Worm (Caenorhabditis elegans): ENCODE data around the gene Y102A11A.9.

Y102A11A.9 gene

ce11 chrX:2012491-2013201 lies at the start of gene Y102A11A.9:
TSS of gene Y102A11A.9 (plus strand) at chrX:2013151.
- no peak for TF ChIP-seq mml-1 (tag; optimal IDR thresholded peaks at IDR 0.05)
- TF ChIP-seq mdl-1 (tag; optimal IDR thresholded peaks at IDR 0.05) = no peak
- TF ChIP-seq daf-12 (tag; optimal IDR thresholded peaks at IDR 0.05) = no peak
- no peak for TF ChIP-seq ama-1 (optimal IDR thresholded peaks at IDR 0.05)

ce11 chrX:1964411-1964810 lies 48.5 kb upstream of the Y102A11A.9 start:
- TF ChIP-seq elt-3 (tag; optimal IDR thresholded peaks at IDR 0.05) = no peak
- no peak for TF ChIP-seq ceh-82 (tag; optimal IDR thresholded peaks at IDR 0.05)
- TF ChIP-seq nhr-28 (tag; optimal IDR thresholded peaks at IDR 0.05) = no peak
- no peak for TF ChIP-seq mml-1 (tag; optimal IDR thresholded peaks at IDR 0.05)
- TF ChIP-seq aly-2 (tag; optimal IDR thresholded peaks at IDR 0.05) = no peak
- no peak for TF ChIP-seq lin-15B (tag; optimal IDR thresholded peaks at IDR 0.05)
- TF ChIP-seq ceh-16 (tag; optimal IDR thresholded peaks at IDR 0.05) = no peak
- TF ChIP-seq nfya-1 (tag; optimal IDR thresholded peaks at IDR 0.05; ENCODE audit: insufficient read depth) = no peak
- TF ChIP-seq elt-2 (tag; optimal IDR thresholded peaks at IDR 0.05) = no peak
- no peak for TF ChIP-seq nhr-12 (tag; optimal IDR thresholded peaks at IDR 0.05)
- TF ChIP-seq jun-1 (tag; optimal IDR thresholded peaks at IDR 0.05) = no peak
- no peak for TF ChIP-seq egl-27 (tag; optimal IDR thresholded peaks at IDR 0.05)
- TF ChIP-seq lsy-12 (tag; optimal IDR thresholded peaks at IDR 0.05) = no peak
- no peak for TF ChIP-seq pha-4 (tag; optimal IDR thresholded peaks at IDR 0.05)
- TF ChIP-seq ceh-9 (tag; optimal IDR thresholded peaks at IDR 0.05) = no peak
- TF ChIP-seq nhr-76 (tag; optimal IDR thresholded peaks at IDR 0.05) = no peak
- TF ChIP-seq elt-1 (tag; optimal IDR thresholded peaks at IDR 0.05) = no peak
- TF ChIP-seq lin-39 (tag; optimal IDR thresholded peaks at IDR 0.05) = no peak
- TF ChIP-seq nhr-43 (tag; optimal IDR thresholded peaks at IDR 0.05; ENCODE audit: poor library complexity, severe bottlenecking) = no peak

- no peak for TF ChIP-seq elt-1 (tag; optimal IDR thresholded peaks at IDR 0.05)
- TF ChIP-seq sea-2 (GFP tag; optimal IDR thresholded peaks at IDR 0.05) = no peak
- no peak for TF ChIP-seq jun-1 (tag; optimal IDR thresholded peaks at IDR 0.05)
- TF ChIP-seq unc-62 (GFP tag; optimal IDR thresholded peaks at IDR 0.05) = no peak
- no peak for TF ChIP-seq fos-1 (tag; optimal IDR thresholded peaks at IDR 0.05)
- no peak for TF ChIP-seq eor-1 (tag; optimal IDR thresholded peaks at IDR 0.05)
- TF ChIP-seq nhr-237 (tag; optimal IDR thresholded peaks at IDR 0.05) = no peak
- TF ChIP-seq lsy-12 (tag; optimal IDR thresholded peaks at IDR 0.05) = no peak
- TF ChIP-seq daf-12 (tag; optimal IDR thresholded peaks at IDR 0.05) = no peak
- no peak for TF ChIP-seq egl-27 (tag; optimal IDR thresholded peaks at IDR 0.05)
- TF ChIP-seq fkh-10 (GFP tag; optimal IDR thresholded peaks at IDR 0.05) = no peak
- TF ChIP-seq skn-1 (tag; optimal IDR thresholded peaks at IDR 0.05) = peak; percentile 41
- TF ChIP-seq fkh-2 (tag; optimal IDR thresholded peaks at IDR 0.05) = no peak
- no peak for TF ChIP-seq ceh-9 (tag; optimal IDR thresholded peaks at IDR 0.05)
- peak; percentile 65 for TF ChIP-seq nfya-1 (tag; optimal IDR thresholded peaks at IDR 0.05; ENCODE audit: insufficient read depth)
- TF ChIP-seq ztf-4 (tag; optimal IDR thresholded peaks at IDR 0.05) = no peak
- TF ChIP-seq nhr-43 (tag; optimal IDR thresholded peaks at IDR 0.05; ENCODE audit: poor library complexity, severe bottlenecking) = peak; percentile 21
- TF ChIP-seq unc-39 (tag; optimal IDR thresholded peaks at IDR 0.05) = no peak
- peak; percentile 42 for TF ChIP-seq nhr-23 (tag; optimal IDR thresholded peaks at IDR 0.05)
- no peak for TF ChIP-seq ceh-16 (tag; optimal IDR thresholded peaks at IDR 0.05)
- TF ChIP-seq lin-39 (tag; optimal IDR thresholded peaks at IDR 0.05) = peak; percentile 21
- no peak for TF ChIP-seq ZK546.5 (tag; optimal IDR thresholded peaks at IDR 0.05)
- TF ChIP-seq egl-5 (tag; optimal IDR thresholded peaks at IDR 0.05) = no peak
- TF ChIP-seq zag-1 (tag; optimal IDR thresholded peaks at IDR 0.05) = no peak
- TF ChIP-seq snpc-4 (tag; optimal IDR thresholded peaks at IDR 0.05) = no peak
- peak; percentile 45 for TF ChIP-seq ceh-28 (tag; optimal IDR thresholded peaks at IDR 0.05)
- TF ChIP-seq nhr-25 (tag; optimal IDR thresholded peaks at IDR 0.05) = no peak
- TF ChIP-seq pqm-1 (tag; optimal IDR thresholded peaks at IDR 0.05) = peak; percentile 0
- TF ChIP-seq hmg-11 (tag; optimal IDR thresholded peaks at IDR 0.05) = peak; percentile 97
- TF ChIP-seq ceh-82 (tag; optimal IDR thresholded peaks at IDR 0.05) = no peak
- no peak for TF ChIP-seq nhr-12 (tag; optimal IDR thresholded peaks at IDR 0.05)
- TF ChIP-seq nhr-28 (tag; optimal IDR thresholded peaks at IDR 0.05) = no peak
- no peak for TF ChIP-seq nhr-77 (tag; optimal IDR thresholded peaks at IDR 0.05)
- TF ChIP-seq ama-1 (optimal IDR thresholded peaks at IDR 0.05) = no peak
- TF ChIP-seq tbx-2 (tag; optimal IDR thresholded peaks at IDR 0.05) = no peak
- no peak for TF ChIP-seq ztf-11 (tag; optimal IDR thresholded peaks at IDR 0.05)
- TF ChIP-seq mml-1 (tag; optimal IDR thresholded peaks at IDR 0.05) = no peak
- peak; percentile 67 for TF ChIP-seq pha-4 (tag; optimal IDR thresholded peaks at IDR 0.05)
- TF ChIP-seq aly-2 (tag; optimal IDR thresholded peaks at IDR 0.05) = no peak
- no peak for TF ChIP-seq nhr-11 (tag; optimal IDR thresholded peaks at IDR 0.05)
- peak; percentile 26 for TF ChIP-seq lin-15B (tag; optimal IDR thresholded peaks at IDR 0.05)
- no peak for TF ChIP-seq nhr-67 (tag; optimal IDR thresholded peaks at IDR 0.05)
- TF ChIP-seq nhr-76 (tag; optimal IDR thresholded peaks at IDR 0.05) = no peak
- TF ChIP-seq mdl-1 (tag; optimal IDR thresholded peaks at IDR 0.05) = no peak
- peak; percentile 22 for TF ChIP-seq elt-2 (tag; optimal IDR thresholded peaks at IDR 0.05)
- no peak for TF ChIP-seq elt-3 (tag; optimal IDR thresholded peaks at IDR 0.05)
Observed at ce11 chrX:1964828-1965227, 48.1 kb upstream of the Y102A11A.9 start.

Measured in whole organism, L3 larva.